Worm (Caenorhabditis elegans) whole organism, mixed stage, embryonic: ENCODE results near the gene W05B10.4.

Source experiments
- ces-1 ChIP-seq: fragments of 150-350 bp; optimal IDR thresholded peaks from 2 replicates; lab custom pipeline; 2014; ENCODE audit warnings: missing biosample characterization, missing genetic modification reagents, missing genetic modification characterization
- elt-1 ChIP-seq: sonication (generic microtip); optimal IDR thresholded peaks from 2 replicates; lab custom pipeline; 2017; ENCODE audit warnings: missing genetic modification characterization, mild to moderate bottlenecking, missing compliant biosample characterization, antibody characterized with exemption, moderate library complexity, borderline replicate concordance; ENCODE audit not compliant: insufficient read depth
- flh-1 ChIP-seq: fragments of 200-800 bp; sonication (Bioruptor generic); optimal IDR thresholded peaks from 2 replicates; lab custom pipeline; 2018; ENCODE audit warnings: mild to moderate bottlenecking, missing genetic modification characterization, moderate library complexity, missing compliant biosample characterization
- lin-13 ChIP-seq: fragments of 150-350 bp; optimal IDR thresholded peaks from 2 replicates; lab custom pipeline; 2014; ENCODE audit warnings: missing biosample characterization, missing genetic modification characterization
- lin-32 ChIP-seq: fragments of 200-800 bp; sonication (Bioruptor generic); optimal IDR thresholded peaks from 2 replicates; lab custom pipeline; 2018; ENCODE audit warnings: mild to moderate bottlenecking, missing genetic modification characterization, missing compliant biosample characterization
- lsy-2 ChIP-seq: fragments of 150-350 bp; optimal IDR thresholded peaks from 2 replicates; lab custom pipeline; 2014; ENCODE audit warnings: missing biosample characterization, missing genetic modification characterization
- nhr-28 ChIP-seq: fragments of 150-350 bp; optimal IDR thresholded peaks from 2 replicates; lab custom pipeline; 2014; ENCODE audit warnings: missing biosample characterization, missing genetic modification characterization
- unc-62 ChIP-seq: fragments of 150-350 bp; optimal IDR thresholded peaks from 2 replicates; lab custom pipeline; 2014; ENCODE audit warnings: missing biosample characterization, missing genetic modification reagents, missing genetic modification characterization

- no peak for TF ChIP-seq unc-62
- TF ChIP-seq elt-1 (tag; lab: Kevin White, UChicago), result no peak
- TF ChIP-seq lin-32 (GFP tag; lab: Kevin White, UChicago), result no peak
- no peak for TF ChIP-seq lsy-2 (tag; lab: Kevin White, UChicago)
- TF ChIP-seq nhr-28 (tag; lab: Kevin White, UChicago), result no peak
- no peak for TF ChIP-seq ces-1 (GFP tag; lab: Kevin White, UChicago)
- no peak for TF ChIP-seq flh-1 (GFP tag; lab: Kevin White, UChicago)
- TF ChIP-seq lin-13 (tag; lab: Kevin White, UChicago), result no peak
Measured at ce11 chrV:12683205-12683604, 15.2 kb downstream of the W05B10.4 start.
